Worm (Caenorhabditis elegans) whole organism, L4 larva: ENCODE results near the gene pks-1.

Experiments
- D1046.2 ChIP-seq: fragments of 200-800 bp; sonication (Bioruptor generic); IDR thresholded peaks from 2 replicates; pipeline ENCODE4 v1.3.6; 2022; ENCODE audit warnings: missing genetic modification characterization, missing compliant biosample characterization
- F10B5.3 ChIP-seq: sonication (generic microtip); optimal IDR thresholded peaks from 2 replicates; lab custom pipeline; 2016; ENCODE audit warnings: mild to moderate bottlenecking, missing genetic modification characterization, missing compliant biosample characterization
- F26F4.8 ChIP-seq: fragments of 200-800 bp; sonication (Bioruptor generic); conservative IDR thresholded peaks from 2 replicates; pipeline ENCODE4 v1.3.6; 2022; ENCODE audit warnings: missing genetic modification characterization, missing compliant biosample characterization
- F37D6.2 ChIP-seq: sonication (generic microtip); optimal IDR thresholded peaks from 2 replicates; lab custom pipeline; 2016; ENCODE audit warnings: mild to moderate bottlenecking, missing genetic modification characterization, missing compliant biosample characterization
- F44E2.7 ChIP-seq: fragments of 200-800 bp; sonication (Bioruptor generic); IDR thresholded peaks from 2 replicates; pipeline ENCODE4 v2.1.2; 2022; ENCODE audit warnings: missing genetic modification characterization, missing compliant biosample characterization
- F49E8.2 ChIP-seq: sonication (generic microtip); optimal IDR thresholded peaks from 2 replicates; lab custom pipeline; 2016; ENCODE audit warnings: missing compliant biosample characterization, mild to moderate bottlenecking, missing genetic modification characterization, borderline replicate concordance
- R02D3.7 ChIP-seq: fragments of 150-350 bp; sonication (generic microtip); optimal IDR thresholded peaks from 3 replicates; lab custom pipeline; 2014; ENCODE audit warnings: missing biosample characterization, missing genetic modification characterization
- arid-1 ChIP-seq: fragments of 200-800 bp; sonication (Bioruptor generic); conservative IDR thresholded peaks from 2 replicates; pipeline ENCODE4 v1.3.6; 2022; ENCODE audit warnings: missing genetic modification reagents, missing genetic modification characterization, missing compliant biosample characterization
- attf-4 ChIP-seq: sonication (generic microtip); optimal IDR thresholded peaks from 3 replicates; lab custom pipeline; 2017; ENCODE audit warnings: missing biosample characterization, missing genetic modification characterization
- ceh-28 ChIP-seq: fragments of 150-350 bp; optimal IDR thresholded peaks from 2 replicates; lab custom pipeline; 2014; ENCODE audit warnings: missing biosample characterization, missing genetic modification reagents, missing genetic modification characterization
- ceh-32 ChIP-seq: sonication (generic microtip); optimal IDR thresholded peaks from 2 replicates; lab custom pipeline; 2016; ENCODE audit warnings: mild to moderate bottlenecking, missing genetic modification characterization, missing compliant biosample characterization; ENCODE audit not compliant: poor library complexity
- ceh-44 ChIP-seq: fragments of 200-800 bp; sonication (Bioruptor generic); IDR thresholded peaks from 2 replicates; pipeline ENCODE4 v1.3.6; 2022; ENCODE audit warnings: missing genetic modification reagents, missing genetic modification characterization, missing compliant biosample characterization
- ceh-82 ChIP-seq: sonication (generic microtip); optimal IDR thresholded peaks from 2 replicates; lab custom pipeline; 2017; ENCODE audit warnings: missing biosample characterization, missing genetic modification characterization
- ces-1 ChIP-seq: fragments of 150-350 bp; sonication (generic microtip); optimal IDR thresholded peaks from 4 replicates; lab custom pipeline; 2014; ENCODE audit warnings: missing biosample characterization, missing genetic modification reagents, missing genetic modification characterization
- daf-12 ChIP-seq: fragments of 150-350 bp; optimal IDR thresholded peaks from 2 replicates; lab custom pipeline; 2014; ENCODE audit warnings: missing biosample characterization, missing genetic modification reagents, missing genetic modification characterization
- daf-16 ChIP-seq, 3 experiments: sonication (generic microtip); optimal IDR thresholded peaks; 2 replicates each; lab custom pipeline; 2016 to 2017; ENCODE audit warnings: missing genetic modification characterization in 3 of 3, missing genetic modification reagents in 3 of 3, mild to moderate bottlenecking in 2 of 3, missing compliant biosample characterization in 2 of 3, missing biosample characterization in 1 of 3, moderate library complexity in 1 of 3
- daf-19 ChIP-seq: fragments of 200-800 bp; sonication (Bioruptor generic); conservative IDR thresholded peaks from 2 replicates; pipeline ENCODE4 v1.3.6; 2022; ENCODE audit warnings: missing genetic modification characterization, missing compliant biosample characterization
- dmd-6 ChIP-seq: fragments of 200-800 bp; sonication (Bioruptor generic); IDR thresholded peaks from 2 replicates; pipeline ENCODE4 v1.3.6; 2022; ENCODE audit warnings: missing genetic modification reagents, missing genetic modification characterization, missing compliant biosample characterization
- dpl-1 ChIP-seq: fragments of 150-350 bp; optimal IDR thresholded peaks from 2 replicates; lab custom pipeline; 2014; ENCODE audit warnings: missing biosample characterization, missing genetic modification reagents, missing genetic modification characterization
- fkh-10 ChIP-seq: fragments of 150-350 bp; optimal IDR thresholded peaks from 2 replicates; lab custom pipeline; 2014; ENCODE audit warnings: missing biosample characterization, missing genetic modification reagents, missing genetic modification characterization
- fos-1 ChIP-seq: fragments of 150-350 bp; optimal IDR thresholded peaks from 2 replicates; lab custom pipeline; 2014; ENCODE audit warnings: missing biosample characterization, missing genetic modification characterization
- hlh-11 ChIP-seq: fragments of 200-800 bp; sonication (Bioruptor generic); optimal IDR thresholded peaks from 2 replicates; lab custom pipeline; 2018; ENCODE audit warnings: mild to moderate bottlenecking, missing genetic modification characterization, missing compliant biosample characterization
- hmg-1.1 ChIP-seq: fragments of 200-800 bp; sonication (Bioruptor generic); IDR thresholded peaks from 2 replicates; pipeline ENCODE4 v1.3.6; 2022; ENCODE audit warnings: missing genetic modification reagents, missing genetic modification characterization, missing compliant biosample characterization
- lin-1 ChIP-seq: fragments of 200-800 bp; sonication (Bioruptor generic); IDR thresholded peaks from 2 replicates; pipeline ENCODE4 v1.3.6; 2022; ENCODE audit warnings: missing genetic modification reagents, missing genetic modification characterization, missing compliant biosample characterization
- lin-15B ChIP-seq: fragments of 150-350 bp; sonication (generic microtip); optimal IDR thresholded peaks from 3 replicates; lab custom pipeline; 2014; ENCODE audit warnings: missing biosample characterization, missing genetic modification characterization
- lin-39 ChIP-seq: fragments of 150-350 bp; optimal IDR thresholded peaks from 2 replicates; lab custom pipeline; 2014; ENCODE audit warnings: missing biosample characterization, missing genetic modification reagents, missing genetic modification characterization
- lsy-2 ChIP-seq, 2 experiments: fragments of 150-350 bp in 1 of 2; sonication (generic microtip) in 1 of 2; optimal IDR thresholded peaks; 2 replicates each; lab custom pipeline; 2014 to 2017; ENCODE audit warnings: missing biosample characterization in 2 of 2, missing genetic modification characterization in 2 of 2
- madf-9 ChIP-seq: fragments of 200-800 bp; sonication (Bioruptor generic); conservative IDR thresholded peaks from 2 replicates; pipeline ENCODE4 v1.3.6; 2022; ENCODE audit warnings: missing genetic modification reagents, missing genetic modification characterization, missing compliant biosample characterization
- mdl-1 ChIP-seq, 2 experiments: fragments of 150-350 bp in 1 of 2; sonication (generic microtip) in 1 of 2; optimal IDR thresholded peaks; 2 replicates each; lab custom pipeline; 2014 to 2017; ENCODE audit warnings: missing biosample characterization in 2 of 2, missing genetic modification characterization in 2 of 2
- nhr-10 ChIP-seq: fragments of 150-350 bp; optimal IDR thresholded peaks from 2 replicates; lab custom pipeline; 2014; ENCODE audit warnings: missing biosample characterization, missing genetic modification characterization
- nhr-102 ChIP-seq: sonication (generic microtip); optimal IDR thresholded peaks from 2 replicates; lab custom pipeline; 2016; ENCODE audit warnings: mild to moderate bottlenecking, missing genetic modification characterization, moderate library complexity, missing compliant biosample characterization
- nhr-28 ChIP-seq: fragments of 150-350 bp; optimal IDR thresholded peaks from 2 replicates; lab custom pipeline; 2014; ENCODE audit warnings: missing biosample characterization, missing genetic modification characterization
- nhr-48 ChIP-seq: sonication (generic microtip); optimal IDR thresholded peaks from 2 replicates; lab custom pipeline; 2016; ENCODE audit warnings: mild to moderate bottlenecking, missing genetic modification characterization, missing compliant biosample characterization
- nhr-76 ChIP-seq: fragments of 150-350 bp; optimal IDR thresholded peaks from 2 replicates; lab custom pipeline; 2014; ENCODE audit warnings: missing biosample characterization, missing genetic modification characterization
- pha-4 ChIP-seq, 2 experiments: fragments of 150-350 bp in 1 of 2; fragments of 200-800 bp in 1 of 2; sonication (Bioruptor generic) in 1 of 2; IDR thresholded peaks in 1 of 2; optimal IDR thresholded peaks in 1 of 2; 2 replicates each; pipeline versions ENCODE4 v1.3.6 to Lab custom; 2014 to 2022; ENCODE audit warnings: missing genetic modification characterization in 2 of 2, missing genetic modification reagents in 2 of 2, missing biosample characterization in 1 of 2, missing compliant biosample characterization in 1 of 2
- pqm-1 ChIP-seq: sonication (generic microtip); optimal IDR thresholded peaks from 2 replicates; lab custom pipeline; 2017; ENCODE audit warnings: missing biosample characterization, missing genetic modification characterization
- saeg-2 ChIP-seq: fragments of 200-800 bp; sonication (Bioruptor generic); IDR thresholded peaks from 2 replicates; pipeline ENCODE4 v1.3.6; 2022; ENCODE audit warnings: missing genetic modification reagents, missing genetic modification characterization, missing compliant biosample characterization
- set-16 ChIP-seq: fragments of 200-800 bp; sonication (Bioruptor generic); IDR thresholded peaks from 2 replicates; pipeline ENCODE4 v1.3.6; 2022; ENCODE audit warnings: missing genetic modification reagents, missing genetic modification characterization, missing compliant biosample characterization
- skn-1 ChIP-seq: fragments of 150-350 bp; optimal IDR thresholded peaks from 2 replicates; lab custom pipeline; 2014; ENCODE audit warnings: missing biosample characterization, missing genetic modification characterization
- snpc-1.2 ChIP-seq: fragments of 200-800 bp; sonication (Bioruptor generic); IDR thresholded peaks from 2 replicates; pipeline ENCODE4 v1.3.6; 2022; ENCODE audit warnings: missing genetic modification reagents, missing genetic modification characterization, missing compliant biosample characterization
- snpc-4 ChIP-seq: fragments of 150-350 bp; optimal IDR thresholded peaks from 2 replicates; lab custom pipeline; 2014; ENCODE audit warnings: missing biosample characterization, missing genetic modification characterization
- spr-1 ChIP-seq: sonication (generic microtip); optimal IDR thresholded peaks from 2 replicates; lab custom pipeline; 2016; ENCODE audit warnings: mild to moderate bottlenecking, missing genetic modification characterization, missing compliant biosample characterization
- spr-3 ChIP-seq: fragments of 200-800 bp; sonication (Bioruptor generic); optimal IDR thresholded peaks from 2 replicates; lab custom pipeline; 2018; ENCODE audit warnings: mild to moderate bottlenecking, missing genetic modification characterization, missing compliant biosample characterization
- tag-97 ChIP-seq: fragments of 200-800 bp; sonication (Bioruptor generic); IDR thresholded peaks from 2 replicates; pipeline ENCODE4 v1.3.6; 2022; ENCODE audit warnings: missing genetic modification characterization, missing compliant biosample characterization
- unc-130 ChIP-seq: sonication (generic microtip); optimal IDR thresholded peaks from 2 replicates; lab custom pipeline; 2016; ENCODE audit warnings: missing genetic modification reagents, missing genetic modification characterization, missing compliant biosample characterization
- unc-62 ChIP-seq, 3 experiments: fragments of 150-350 bp in 1 of 3; sonication (generic microtip); optimal IDR thresholded peaks in 2 of 3; peaks in 1 of 3; 1 replicate in 1 of 3; 2 replicates in 2 of 3; lab custom pipeline; 2014 to 2017; ENCODE audit warnings: missing biosample characterization in 3 of 3, missing genetic modification characterization in 3 of 3, missing genetic modification reagents in 3 of 3, missing genotype in 1 of 3
- zag-1 ChIP-seq: fragments of 150-350 bp; optimal IDR thresholded peaks from 2 replicates; lab custom pipeline; 2014; ENCODE audit warnings: missing biosample characterization, missing genetic modification characterization
- zfp-3 ChIP-seq: fragments of 200-800 bp; sonication (Bioruptor generic); conservative IDR thresholded peaks from 2 replicates; pipeline ENCODE4 v1.3.6; 2022; ENCODE audit warnings: missing genetic modification reagents, missing genetic modification characterization, missing compliant biosample characterization
- zip-11 ChIP-seq: fragments of 200-800 bp; sonication (Bioruptor generic); IDR thresholded peaks from 2 replicates; pipeline ENCODE4 v1.3.6; 2022; ENCODE audit warnings: missing genetic modification characterization, missing compliant biosample characterization
- ztf-7 ChIP-seq: fragments of 150-350 bp; optimal IDR thresholded peaks from 2 replicates; lab custom pipeline; 2014; ENCODE audit warnings: missing biosample characterization, missing genetic modification characterization

pks-1 gene

ce11 chrX:5485284-5485927, 71.8 kb downstream of the pks-1 start (continued):
- TF ChIP-seq dmd-6 (GFP tag; lab: Robert Waterston, UW) (no peak), zag-1 (no peak), lin-15B (tag; lab: Kevin White, UChicago) (no peak), nhr-28 (tag; lab: Kevin White, UChicago) (no peak), mdl-1 (tag; optimal IDR thresholded peaks at IDR 0.05; lab: Kevin White, UChicago) (peak in 1 of 2 experiments; percentile 10), nhr-10 (tag; lab: Kevin White, UChicago) (no peak), ceh-32 (tag; lab: Kevin White, UChicago) (no peak), ceh-82 (tag; lab: Kevin White, UChicago) (no peak), skn-1 (tag; lab: Kevin White, UChicago) (no peak), snpc-1.2 (no peak), hmg-1.1 (GFP tag; lab: Robert Waterston, UW) (0 out of 2 replicates have a peak, but pooled peaks have one; percentile 8), fkh-10 (no peak), daf-16 (GFP tag; optimal IDR thresholded peaks at IDR 0.05; lab: Kevin White, UChicago) (peak in 1 of 2 experiments; percentile 52), daf-16 (tag; optimal IDR thresholded peaks at IDR 0.05; lab: Kevin White, UChicago) (peak; percentile 21), pqm-1 (tag; lab: Kevin White, UChicago) (no peak), zfp-3 (no peak), pha-4 (GFP tag; IDR thresholded peaks at IDR 0.05; lab: Robert Waterston, UW) (no peak; the same call in 1 of the 2 replicates), pha-4 (tag; optimal IDR thresholded peaks at IDR 0.05; lab: Kevin White, UChicago) (no peak), F10B5.3 (tag; lab: Kevin White, UChicago) (no peak), lin-39 (tag; lab: Kevin White, UChicago) (no peak), lin-1 (GFP tag; lab: Robert Waterston, UW) (no peak; the same call in 1 of the 2 replicates), set-16 (GFP tag; lab: Robert Waterston, UW) (no peak), nhr-102 (tag; lab: Kevin White, UChicago) (peak; percentile 17), ceh-28 (tag; lab: Kevin White, UChicago) (no peak), fos-1 (tag; lab: Kevin White, UChicago) (no peak), dpl-1 (no peak), arid-1 (GFP tag; lab: Robert Waterston, UW) (0 out of 2 replicates have a peak, but pooled peaks have one; percentile 14), ztf-7 (tag; lab: Kevin White, UChicago) (no peak), saeg-2 (no peak), daf-12 (no peak), madf-9 (GFP tag; lab: Robert Waterston, UW) (no peak), lsy-2 (tag; optimal IDR thresholded peaks at IDR 0.05; lab: Kevin White, UChicago) (peak in 1 of 2 experiments; percentile 2), R02D3.7 (tag; lab: Kevin White, UChicago) (no peak), unc-130 (GFP tag; lab: Kevin White, UChicago) (no peak), nhr-48 (no peak), zip-11 (GFP tag; lab: Robert Waterston, UW) (no peak), D1046.2 (GFP tag; lab: Robert Waterston, UW) (no peak), nhr-76 (no peak), spr-3 (no peak), unc-62 (GFP tag; optimal IDR thresholded peaks at IDR 0.05 in 1 of 2; lab: Kevin White, UChicago) (no peak), unc-62 (tag; optimal IDR thresholded peaks at IDR 0.05; lab: Kevin White, UChicago) (no peak), snpc-4 (tag; lab: Kevin White, UChicago) (no peak), attf-4 (tag; lab: Kevin White, UChicago) (no peak), daf-19 (GFP tag; lab: Robert Waterston, UW) (no peak), ceh-44 (peak; percentile 2; the same call in 1 of the 2 replicates), F44E2.7 (GFP tag; lab: Robert Waterston, UW) (no peak), F37D6.2 (tag; lab: Kevin White, UChicago) (peak; percentile 16), spr-1 (no peak), F49E8.2 (no peak), tag-97 (GFP tag; lab: Robert Waterston, UW) (no peak), hlh-11 (tag; lab: Kevin White, UChicago) (no peak), F26F4.8 (GFP tag; lab: Robert Waterston, UW) (no peak), ces-1 (GFP tag; lab: Kevin White, UChicago) (no peak)
